Worm (Caenorhabditis elegans) whole organism, L2 larva: ENCODE measurements around the gene txdc-9.

Source experiments
- C34F6.9 ChIP-seq: fragments of 150-350 bp; optimal IDR thresholded peaks from 2 replicates; lab custom pipeline; 2014; ENCODE audit warnings: missing biosample characterization, missing genetic modification characterization
- F13H6.1 ChIP-seq: sonication (generic microtip); optimal IDR thresholded peaks from 2 replicates; lab custom pipeline; 2016; ENCODE audit warnings: missing genetic modification characterization, missing compliant biosample characterization
- R02D3.7 ChIP-seq: fragments of 150-350 bp; optimal IDR thresholded peaks from 2 replicates; lab custom pipeline; 2014; ENCODE audit warnings: missing biosample characterization, missing genetic modification characterization
- blmp-1 ChIP-seq: sonication (generic microtip); optimal IDR thresholded peaks from 2 replicates; lab custom pipeline; 2017; ENCODE audit warnings: missing genetic modification characterization, mild to moderate bottlenecking, missing compliant biosample characterization, antibody characterized with exemption, moderate library complexity; ENCODE audit not compliant: insufficient read depth
- elt-1 ChIP-seq: fragments of 150-350 bp; optimal IDR thresholded peaks from 2 replicates; lab custom pipeline; 2014; ENCODE audit warnings: missing biosample characterization, missing genetic modification characterization
- lin-11 ChIP-seq: fragments of 150-350 bp; sonication (generic microtip); optimal IDR thresholded peaks from 2 replicates; lab custom pipeline; 2014; ENCODE audit warnings: missing biosample characterization, missing genetic modification characterization, inconsistent platforms, mixed read lengths
- nhr-11 ChIP-seq: fragments of 150-350 bp; optimal IDR thresholded peaks from 2 replicates; lab custom pipeline; 2014; ENCODE audit warnings: missing biosample characterization, missing genetic modification characterization
- nhr-25 ChIP-seq: fragments of 150-350 bp; sonication (generic microtip); optimal IDR thresholded peaks from 3 replicates; lab custom pipeline; 2014; ENCODE audit warnings: missing biosample characterization, missing genetic modification characterization
- nhr-6 ChIP-seq: fragments of 150-350 bp; optimal IDR thresholded peaks from 2 replicates; lab custom pipeline; 2014; ENCODE audit warnings: missing biosample characterization, missing genetic modification characterization
- snpc-4 ChIP-seq: fragments of 150-350 bp; optimal IDR thresholded peaks from 2 replicates; lab custom pipeline; 2014; ENCODE audit warnings: missing biosample characterization, missing genetic modification characterization
- unc-39 ChIP-seq: fragments of 150-350 bp; optimal IDR thresholded peaks from 2 replicates; lab custom pipeline; 2014; ENCODE audit warnings: missing biosample characterization, missing genetic modification characterization
- ztf-11 ChIP-seq: sonication (generic microtip); optimal IDR thresholded peaks from 2 replicates; lab custom pipeline; 2017; ENCODE audit warnings: missing biosample characterization, missing genetic modification characterization
- ztf-4 ChIP-seq: fragments of 150-350 bp; optimal IDR thresholded peaks from 2 replicates; lab custom pipeline; 2014; ENCODE audit warnings: missing biosample characterization, missing genetic modification characterization

DNA sequence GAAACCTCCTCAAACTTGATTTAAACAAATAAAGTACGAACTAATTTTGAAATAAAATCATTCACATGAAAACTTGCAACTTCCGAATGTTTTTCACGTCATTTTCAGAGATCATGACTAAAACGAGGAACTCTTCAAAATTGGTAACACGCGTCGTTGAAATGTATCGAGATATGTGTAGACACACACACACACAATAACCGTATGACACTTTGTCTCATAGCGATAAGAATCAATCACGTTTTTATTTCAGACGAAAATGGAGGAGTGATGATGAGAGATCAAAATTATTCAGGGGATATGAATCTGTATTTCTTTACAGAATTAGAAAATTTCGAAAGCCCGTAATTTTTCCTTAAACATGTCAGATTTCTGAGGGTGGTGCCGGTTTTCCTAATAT lies 9.3 kb upstream of the txdc-9 start:
- TF ChIP-seq nhr-25 (tag; lab: Kevin White, UChicago) (peak; percentile 62), blmp-1 (no peak), nhr-11 (tag; lab: Kevin White, UChicago) (no peak), unc-39 (tag; lab: Kevin White, UChicago) (no peak), elt-1 (tag; lab: Kevin White, UChicago) (no peak), ztf-11 (tag; lab: Kevin White, UChicago) (no peak), snpc-4 (tag; lab: Kevin White, UChicago) (no peak), nhr-6 (tag; lab: Kevin White, UChicago) (no peak), R02D3.7 (tag; lab: Kevin White, UChicago) (no peak), F13H6.1 (tag; lab: Kevin White, UChicago) (no peak), ztf-4 (tag; lab: Kevin White, UChicago) (no peak), C34F6.9 (tag; lab: Kevin White, UChicago) (no peak), lin-11 (tag; lab: Kevin White, UChicago) (no peak)
